Fruit fly (Drosophila melanogaster): ENCODE results near the gene ND-ASHI.

ND-ASHI gene

DNA sequence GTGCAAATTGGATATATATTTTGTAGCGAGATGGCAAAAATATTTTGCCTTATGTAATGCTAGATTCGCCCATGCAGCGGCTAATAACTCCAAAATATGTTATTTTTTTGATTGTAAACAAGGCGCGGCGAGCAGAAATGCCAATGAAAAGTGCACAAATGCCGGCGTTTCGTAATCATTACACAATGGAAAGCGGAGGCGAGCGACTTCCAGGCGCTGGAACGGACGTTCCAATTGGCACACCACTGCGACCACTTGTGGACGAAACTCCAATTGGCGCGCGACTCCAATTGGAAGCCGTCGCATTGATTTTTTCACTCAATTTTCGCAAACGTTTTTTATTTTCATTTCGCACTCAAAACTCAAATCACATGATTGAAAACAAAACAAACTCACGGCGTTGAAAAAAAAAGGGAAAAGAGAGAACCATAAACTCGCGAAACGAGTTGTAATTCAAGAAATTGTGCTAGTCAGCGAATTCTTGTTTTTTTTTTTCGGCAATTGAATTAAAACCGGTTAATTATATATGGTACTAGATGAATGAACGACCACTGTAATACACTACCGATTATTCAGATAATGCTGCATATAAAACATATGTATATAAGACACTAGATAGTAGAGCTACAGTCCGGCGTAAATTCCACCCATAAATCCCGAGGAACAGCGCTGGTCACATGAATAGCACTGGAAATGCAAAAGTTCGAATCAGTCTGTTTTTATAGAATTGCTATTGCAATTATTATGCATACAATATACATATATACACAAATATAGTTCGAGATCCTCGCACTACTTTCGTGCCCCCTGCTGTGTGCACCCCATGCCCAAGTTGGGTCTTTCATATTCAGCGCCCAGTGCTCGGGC is at the start of gene ND-ASHI (continued):
- TF ChIP-seq ranshi (GFP tag; IDR thresholded peaks at IDR 0.05) = peak; percentile 96
- peak; percentile 88 for TF ChIP-seq pnt (GFP tag; optimal IDR thresholded peaks at IDR 0.05)
- peak; percentile 94 for TF ChIP-seq Awh (GFP tag; IDR thresholded peaks at IDR 0.05)
- no peak for TF ChIP-seq Tbp (GFP tag; optimal IDR thresholded peaks at IDR 0.05)
- TF ChIP-seq cato (GFP tag; optimal IDR thresholded peaks at IDR 0.05; ENCODE audit: borderline replicate concordance) = peak; percentile 69
- peak; percentile 73 for TF ChIP-seq CG12236 (GFP tag; optimal IDR thresholded peaks at IDR 0.05)
- no peak for TF ChIP-seq cg (GFP tag; optimal IDR thresholded peaks at IDR 0.05)
- peak; percentile 84 for TF ChIP-seq CG18011 (GFP tag; optimal IDR thresholded peaks at IDR 0.05)
- TF ChIP-seq CG17829 (tag; optimal IDR thresholded peaks at IDR 0.05) = peak; percentile 90
- TF ChIP-seq Blimp-1 (GFP tag; optimal IDR thresholded peaks at IDR 0.05) = peak; percentile 87
- peak; percentile 22 for TF ChIP-seq grn (GFP tag; optimal IDR thresholded peaks at IDR 0.05)
- no peak for TF ChIP-seq h (optimal IDR thresholded peaks at IDR 0.05)
- TF ChIP-seq ac (GFP tag; optimal IDR thresholded peaks at IDR 0.05) = peak; percentile 74
- TF ChIP-seq ham (GFP tag; IDR thresholded peaks at IDR 0.05) = peak; percentile 88; the same call in 1 of the 2 replicates
- TF ChIP-seq abd-A (tag; optimal IDR thresholded peaks at IDR 0.05) = no peak
- peak; percentile 90 for TF ChIP-seq CG2199 (GFP tag; IDR thresholded peaks at IDR 0.05)
- no peak for TF ChIP-seq sc (optimal IDR thresholded peaks at IDR 0.05)
- TF ChIP-seq sc (GFP tag; optimal IDR thresholded peaks at IDR 0.05) = peak; percentile 82
- no peak for TF ChIP-seq Dll (GFP tag; IDR thresholded peaks at IDR 0.05; ENCODE audit: partially characterized antibody)
- TF ChIP-seq pita (GFP tag; optimal IDR thresholded peaks at IDR 0.05) = no peak
- peak; percentile 89 for TF ChIP-seq CG7987 (GFP tag; optimal IDR thresholded peaks at IDR 0.05)
- TF ChIP-seq CkIIα-i1 (GFP tag; IDR thresholded peaks at IDR 0.05) = peak; percentile 75
- TF ChIP-seq YL-1 (GFP tag; optimal IDR thresholded peaks at IDR 0.05) = peak; percentile 68
- TF ChIP-seq CG9437 (GFP tag; optimal IDR thresholded peaks at IDR 0.05) = peak; percentile 79
- TF ChIP-seq CG9932 (GFP tag; IDR thresholded peaks at IDR 0.05) = peak; percentile 98
- peak; percentile 48 for TF ChIP-seq p53 (GFP tag; optimal IDR thresholded peaks at IDR 0.05)
- TF ChIP-seq CG4854 (GFP tag; optimal IDR thresholded peaks at IDR 0.05) = peak; percentile 93
- TF ChIP-seq CG9876 (GFP tag; optimal IDR thresholded peaks at IDR 0.05) = peak; percentile 66
- TF ChIP-seq pros (GFP tag; optimal IDR thresholded peaks at IDR 0.05) = no peak
- no peak; the same call in 1 of the 2 replicates for TF ChIP-seq CG13287 (GFP tag; IDR thresholded peaks at IDR 0.05; ENCODE audit: partially characterized antibody)
- peak; percentile 90 for TF ChIP-seq sug (tag; optimal IDR thresholded peaks at IDR 0.05)
- TF ChIP-seq B-H2 (GFP tag; optimal IDR thresholded peaks at IDR 0.05) = peak; percentile 98
- peak; percentile 89 for TF ChIP-seq CG31441 (GFP tag; IDR thresholded peaks at IDR 0.05)
- TF ChIP-seq otp (GFP tag; IDR thresholded peaks at IDR 0.05) = peak; percentile 94
- peak; percentile 83 for TF ChIP-seq CG15601 (tag; optimal IDR thresholded peaks at IDR 0.05)
- peak; percentile 96 for TF ChIP-seq Xrp1 (GFP tag; IDR thresholded peaks at IDR 0.05)
- peak; percentile 97 for TF ChIP-seq HmgZ (tag; optimal IDR thresholded peaks at IDR 0.05)
- peak; percentile 93 for TF ChIP-seq CG30403 (GFP tag; optimal IDR thresholded peaks at IDR 0.05)
- peak; percentile 89 for TF ChIP-seq CG1024 (GFP tag; IDR thresholded peaks at IDR 0.05)
- TF ChIP-seq CG8944 (GFP tag; optimal IDR thresholded peaks at IDR 0.05) = peak; percentile 83
- peak; percentile 84 for TF ChIP-seq zen (tag; optimal IDR thresholded peaks at IDR 0.05)
- TF ChIP-seq CG11695 (GFP tag; IDR thresholded peaks at IDR 0.05) = peak; percentile 94
- no peak for TF ChIP-seq Bgb (GFP tag; IDR thresholded peaks at IDR 0.05; ENCODE audit: partially characterized antibody)
- TF ChIP-seq CG5245 (GFP tag; optimal IDR thresholded peaks at IDR 0.05) = peak; percentile 94
- TF ChIP-seq dpn (GFP tag; optimal IDR thresholded peaks at IDR 0.05) = peak; percentile 95
- no peak for TF ChIP-seq ato (GFP tag; IDR thresholded peaks at IDR 0.05; ENCODE audit: partially characterized antibody)

Measured in whole organism, embryonic.